Fruit fly (Drosophila melanogaster) whole organism, larva: ENCODE data around the gene Alg12.

Experiments used
- noc ChIP-seq: fragments of 200-800 bp; sonication (Bioruptor generic); optimal IDR thresholded peaks from 3 replicates; lab custom pipeline; 2019; ENCODE audit warnings: missing biosample characterization, mild to moderate bottlenecking, missing genetic modification characterization, moderate library complexity

Alg12 gene

DNA sequence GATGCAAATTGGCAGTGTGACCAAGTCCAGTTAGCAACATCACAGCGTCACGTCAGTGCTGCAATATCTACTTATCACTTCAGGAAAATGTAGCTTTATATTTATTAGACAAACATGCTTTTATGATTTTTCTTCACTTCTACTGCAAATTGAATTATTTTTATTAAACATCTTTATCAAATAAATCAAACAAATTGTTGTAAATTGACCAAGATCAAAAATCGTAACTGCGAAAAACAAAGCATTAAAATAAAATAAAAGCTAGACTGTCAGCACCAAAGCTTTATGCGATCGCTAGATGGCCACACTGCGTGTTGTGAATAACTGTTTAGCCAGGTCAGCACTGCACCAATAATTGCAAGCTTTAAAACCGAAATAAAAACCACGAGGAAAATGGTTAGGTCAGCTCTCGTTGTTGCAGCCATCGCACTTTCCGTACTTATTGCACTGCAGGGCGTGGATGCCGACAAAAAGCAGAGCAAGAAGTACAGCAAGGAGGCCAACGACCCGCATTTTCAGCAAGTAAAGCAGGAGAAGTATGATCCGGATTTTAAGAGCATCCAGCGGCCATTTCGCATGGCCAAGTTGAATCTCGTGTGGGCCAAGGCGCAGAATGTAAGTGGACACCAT lies 35.0 kb downstream of the Alg12 start, which contains the start of the genes CG12945 and CG8507:
TSS of gene CG12945 (minus strand) at position 45 of the 630 bp plus-strand sequence.
TSS of gene CG8507 (plus strand) at position 307 of the 630 bp plus-strand sequence.
- TF ChIP-seq noc (tag; lab: Kevin White, UChicago) = peak; percentile 50

DNA sequence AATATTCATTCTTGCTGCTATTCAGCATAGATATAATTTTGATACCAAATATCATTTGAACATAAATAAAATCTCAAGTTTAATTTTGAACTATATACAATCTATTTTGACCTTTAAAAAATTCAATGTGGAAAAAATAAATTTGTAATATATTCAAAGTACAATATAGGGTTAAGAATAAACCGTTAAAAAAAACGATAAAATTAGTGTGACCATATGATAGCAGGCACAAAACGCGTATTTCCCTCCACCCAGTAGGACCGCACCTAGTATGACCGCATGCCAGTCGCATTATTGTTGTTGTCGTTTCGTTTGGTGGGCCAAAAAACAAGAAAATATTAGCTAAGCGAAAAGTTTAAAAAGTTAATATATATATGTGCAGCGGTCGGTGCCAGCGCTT lies 36.7 kb downstream of the Alg12 start, which contains the start of gene CG8516:
TSS of gene CG8516 (plus strand) at position 278 of the 400 bp plus-strand sequence.
- TF ChIP-seq noc (tag; lab: Kevin White, UChicago) = no peak

DNA sequence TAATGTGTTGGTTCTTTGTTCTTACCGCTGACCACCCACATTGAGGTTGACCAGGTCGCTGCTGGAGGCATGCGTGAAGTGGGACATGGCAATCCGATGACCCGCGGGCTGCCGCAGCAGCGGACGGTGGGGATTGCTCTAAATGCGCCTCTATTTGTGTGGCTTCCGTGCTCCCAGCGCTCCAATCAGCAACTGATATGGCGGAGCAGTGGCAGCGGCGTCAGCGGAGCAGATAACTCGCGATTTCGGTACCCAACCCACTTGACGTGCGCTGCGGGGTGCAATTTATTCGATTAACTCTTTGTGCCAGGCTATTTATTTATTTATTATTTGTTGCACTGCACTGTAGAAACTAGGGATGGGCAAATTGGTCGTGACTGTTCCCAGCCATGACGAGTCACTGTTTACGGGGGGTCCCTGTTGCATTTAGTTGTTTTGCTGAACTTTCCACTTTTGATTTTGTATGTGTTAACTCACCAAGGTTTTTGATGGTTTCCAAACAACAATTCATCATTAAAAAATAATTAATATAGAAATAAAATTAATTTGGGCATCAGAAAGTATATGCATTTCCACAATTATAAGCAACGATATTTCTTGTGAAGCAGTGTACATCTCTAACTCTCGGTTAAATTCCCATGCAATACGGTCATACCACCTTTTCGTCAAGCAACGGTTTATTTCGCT lies 44.5 kb downstream of the Alg12 start, which contains the start of the genes CG9467 and CG8526:
TSS of gene CG9467 (minus strand) at position 383 of the 687 bp plus-strand sequence.
TSS of gene CG8526 (plus strand) at position 637 of the 687 bp plus-strand sequence.
- no peak for TF ChIP-seq noc (tag; lab: Kevin White, UChicago)
